Fruit fly (Drosophila melanogaster) whole organism, pupa: Measurements from ENCODE around the gene nes.

Experiments
- CG32121 ChIP-seq: fragments of 200-800 bp; sonication (Bioruptor generic); IDR thresholded peaks from 2 replicates; pipeline ENCODE4 v1.3.6; 2022; ENCODE audit warnings: missing biosample characterization, missing genetic modification characterization
- CG8301 ChIP-seq: fragments of 200-800 bp; sonication (Bioruptor generic); optimal IDR thresholded peaks from 2 replicates; lab custom pipeline; 2018; ENCODE audit warnings: missing biosample characterization, mild to moderate bottlenecking, missing genetic modification characterization
- D1 ChIP-seq: fragments of 200-800 bp; sonication (Bioruptor generic); optimal IDR thresholded peaks from 2 replicates; lab custom pipeline; 2018; ENCODE audit warnings: missing biosample characterization, mild to moderate bottlenecking, missing genetic modification characterization, moderate library complexity
- Ets98B ChIP-seq: fragments of 200-800 bp; sonication (Bioruptor generic); IDR thresholded peaks from 2 replicates; pipeline ENCODE4 v1.3.6; 2022; ENCODE audit warnings: missing biosample characterization, missing genetic modification characterization

DNA sequence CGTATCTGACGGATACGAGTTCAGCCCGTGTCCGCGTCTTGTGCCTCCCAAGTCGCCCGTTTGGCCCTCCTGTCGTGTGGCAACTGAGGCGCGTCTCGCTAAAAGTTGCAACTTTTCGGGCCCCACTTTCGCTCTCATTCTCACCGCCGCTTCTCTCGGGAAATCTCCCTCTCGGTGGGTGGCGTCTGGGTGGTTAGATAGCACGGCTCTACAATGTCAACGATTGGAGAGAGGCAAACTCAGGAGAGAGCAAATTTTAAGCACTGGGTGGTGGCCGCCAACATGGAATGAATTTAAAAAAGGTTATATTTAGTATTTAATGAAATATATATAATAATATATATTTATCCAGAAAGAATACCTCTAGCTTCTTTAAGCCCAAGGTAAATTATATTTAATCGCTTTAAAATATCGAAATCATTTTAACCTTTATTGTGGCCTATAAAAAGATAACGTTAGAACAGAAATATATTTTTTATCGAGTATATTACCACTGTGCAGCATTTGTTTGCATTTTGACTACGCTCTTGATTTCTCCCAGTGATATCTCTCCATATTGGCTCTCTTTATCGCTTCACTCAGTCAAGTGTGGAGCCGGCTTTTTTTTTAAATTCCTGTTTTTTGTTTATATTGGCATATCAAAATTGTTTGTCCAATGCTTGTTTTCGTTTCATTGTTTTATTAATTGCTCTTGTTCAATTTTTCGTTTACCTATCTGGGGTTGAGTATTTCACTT, 32.1 kb upstream of the nes start, which contains the start of gene Gbs-76A:
- TF ChIP-seq CG8301 (peak; percentile 81), Ets98B (GFP tag; lab: Robert Waterston, UW) (peak; percentile 81), CG32121 (GFP tag; lab: Robert Waterston, UW) (peak; percentile 91), D1 (peak; percentile 88)
